Worm (Caenorhabditis elegans) whole organism, L3 larva: ENCODE data around the gene pcp-1.

Experiments used
- ama-1 ChIP-seq: fragments of 150-350 bp; optimal IDR thresholded peaks from 2 replicates; lab custom pipeline; 2018
- ceh-28 ChIP-seq: fragments of 150-350 bp; optimal IDR thresholded peaks from 2 replicates; lab custom pipeline; 2014; ENCODE audit warnings: missing biosample characterization, missing genetic modification reagents, missing genetic modification characterization
- egl-27 ChIP-seq: sonication (generic microtip); optimal IDR thresholded peaks from 4 replicates; lab custom pipeline; 2017; ENCODE audit warnings: missing biosample characterization, missing genetic modification reagents, missing genetic modification characterization
- fkh-10 ChIP-seq: sonication (generic microtip); optimal IDR thresholded peaks from 2 replicates; lab custom pipeline; 2017; ENCODE audit warnings: missing biosample characterization, missing genetic modification reagents, missing genetic modification characterization
- mdl-1 ChIP-seq: fragments of 150-350 bp; optimal IDR thresholded peaks from 2 replicates; lab custom pipeline; 2014; ENCODE audit warnings: missing biosample characterization, missing genetic modification characterization
- nhr-11 ChIP-seq: fragments of 150-350 bp; optimal IDR thresholded peaks from 2 replicates; lab custom pipeline; 2014; ENCODE audit warnings: missing biosample characterization, missing genetic modification characterization
- nhr-237 ChIP-seq: fragments of 150-350 bp; optimal IDR thresholded peaks from 2 replicates; lab custom pipeline; 2014; ENCODE audit warnings: missing biosample characterization, missing genetic modification characterization
- pqm-1 ChIP-seq: fragments of 150-350 bp; optimal IDR thresholded peaks from 2 replicates; lab custom pipeline; 2017; ENCODE audit warnings: missing biosample characterization, missing genetic modification characterization, inconsistent platforms
- snpc-4 ChIP-seq: fragments of 150-350 bp; optimal IDR thresholded peaks from 2 replicates; lab custom pipeline; 2014; ENCODE audit warnings: missing biosample characterization, missing genetic modification characterization
- unc-39 ChIP-seq: sonication (generic microtip); optimal IDR thresholded peaks from 4 replicates; lab custom pipeline; 2017; ENCODE audit warnings: missing biosample characterization, missing genetic modification characterization
- unc-62 ChIP-seq: fragments of 150-350 bp; sonication (generic microtip); optimal IDR thresholded peaks from 4 replicates; lab custom pipeline; 2014; ENCODE audit warnings: missing biosample characterization, missing genetic modification reagents, missing genetic modification characterization

ce11 chrIII:7778530-7778929 is 19.8 kb downstream of the pcp-1 start:
- TF ChIP-seq nhr-237 = no peak
- no peak for TF ChIP-seq ceh-28 (tag; lab: Kevin White, UChicago)
- no peak for TF ChIP-seq pqm-1 (tag; lab: Kevin White, UChicago)
- TF ChIP-seq snpc-4 (tag; lab: Kevin White, UChicago) = no peak
- TF ChIP-seq egl-27 (tag; lab: Kevin White, UChicago) = no peak
- no peak for TF ChIP-seq fkh-10 (GFP tag; lab: Kevin White, UChicago)
- no peak for TF ChIP-seq unc-39 (tag; lab: Kevin White, UChicago)
- TF ChIP-seq nhr-11 (tag; lab: Kevin White, UChicago) = no peak
- no peak for TF ChIP-seq unc-62 (GFP tag; lab: Kevin White, UChicago)
- no peak for TF ChIP-seq mdl-1
- TF ChIP-seq ama-1 (lab: Kevin White, UChicago) = no peak
